Worm (Caenorhabditis elegans) whole organism, late embryonic: Measurements from ENCODE around the gene R13D7.2.

Experiments
- C38D4.7 ChIP-seq: fragments of 200-800 bp; sonication (Bioruptor generic); optimal IDR thresholded peaks from 2 replicates; lab custom pipeline; 2018; ENCODE audit warnings: mild to moderate bottlenecking, missing genetic modification characterization, moderate library complexity, missing compliant biosample characterization
- K02D7.2 ChIP-seq: sonication (generic microtip); optimal IDR thresholded peaks from 2 replicates; lab custom pipeline; 2017; ENCODE audit warnings: mild to moderate bottlenecking, missing genetic modification characterization, missing compliant biosample characterization
- K09A11.1 ChIP-seq: sonication (generic microtip); optimal IDR thresholded peaks from 2 replicates; lab custom pipeline; 2017; ENCODE audit warnings: antibody characterized with exemption, mild to moderate bottlenecking, missing genetic modification characterization, missing compliant biosample characterization; ENCODE audit not compliant: insufficient read depth
- T23F11.4 ChIP-seq: fragments of 200-800 bp; sonication (Bioruptor generic); optimal IDR thresholded peaks from 2 replicates; lab custom pipeline; 2018; ENCODE audit warnings: mild to moderate bottlenecking, missing genetic modification characterization, missing compliant biosample characterization
- ceh-18 ChIP-seq: sonication (generic microtip); optimal IDR thresholded peaks from 2 replicates; lab custom pipeline; 2016; ENCODE audit warnings: missing genetic modification characterization, missing compliant biosample characterization
- ceh-19 ChIP-seq: fragments of 200-800 bp; sonication (Bioruptor generic); optimal IDR thresholded peaks from 2 replicates; lab custom pipeline; 2018; ENCODE audit warnings: mild to moderate bottlenecking, missing genetic modification characterization, missing compliant biosample characterization
- ceh-24 ChIP-seq: sonication (generic microtip); optimal IDR thresholded peaks from 2 replicates; lab custom pipeline; 2016; ENCODE audit warnings: mild to moderate bottlenecking, missing genetic modification characterization, missing compliant biosample characterization
- ceh-45 ChIP-seq: fragments of 200-800 bp; sonication (Bioruptor generic); IDR thresholded peaks from 2 replicates; pipeline ENCODE4 v1.3.6; 2022; ENCODE audit warnings: missing genetic modification reagents, missing genetic modification characterization, missing compliant biosample characterization
- ceh-6 ChIP-seq: fragments of 200-800 bp; sonication (Bioruptor generic); optimal IDR thresholded peaks from 2 replicates; lab custom pipeline; 2018; ENCODE audit warnings: mild to moderate bottlenecking, missing genetic modification characterization, missing compliant biosample characterization
- dve-1 ChIP-seq: sonication (generic microtip); optimal IDR thresholded peaks from 2 replicates; lab custom pipeline; 2017; ENCODE audit warnings: antibody characterized with exemption, mild to moderate bottlenecking, missing genetic modification characterization, missing compliant biosample characterization
- gmeb-2 ChIP-seq: sonication (generic microtip); optimal IDR thresholded peaks from 2 replicates; lab custom pipeline; 2016; ENCODE audit warnings: missing genetic modification characterization, inconsistent platforms, missing compliant biosample characterization
- hlh-13 ChIP-seq: fragments of 200-800 bp; sonication (Bioruptor generic); optimal IDR thresholded peaks from 2 replicates; lab custom pipeline; 2018; ENCODE audit warnings: mild to moderate bottlenecking, missing genetic modification characterization, missing compliant biosample characterization
- hlh-15 ChIP-seq: sonication (generic microtip); optimal IDR thresholded peaks from 2 replicates; lab custom pipeline; 2016; ENCODE audit warnings: missing genetic modification characterization, missing compliant biosample characterization
- hlh-30 ChIP-seq: sonication (generic microtip); optimal IDR thresholded peaks from 2 replicates; lab custom pipeline; 2017; ENCODE audit warnings: antibody characterized with exemption, missing genetic modification characterization, missing compliant biosample characterization; ENCODE audit not compliant: insufficient read depth
- madf-2 ChIP-seq: sonication (generic microtip); optimal IDR thresholded peaks from 2 replicates; lab custom pipeline; 2017; ENCODE audit warnings: missing genetic modification characterization, missing compliant biosample characterization
- mec-3 ChIP-seq: sonication (generic microtip); optimal IDR thresholded peaks from 2 replicates; lab custom pipeline; 2016; ENCODE audit warnings: borderline replicate concordance, missing genetic modification characterization, missing compliant biosample characterization
- nfya-1 ChIP-seq: sonication (generic microtip); optimal IDR thresholded peaks from 2 replicates; lab custom pipeline; 2017; ENCODE audit warnings: missing genetic modification characterization, mild to moderate bottlenecking, missing compliant biosample characterization, antibody characterized with exemption, moderate library complexity
- nhr-232 ChIP-seq: sonication (generic microtip); optimal IDR thresholded peaks from 2 replicates; lab custom pipeline; 2016; ENCODE audit warnings: missing genetic modification characterization, missing compliant biosample characterization
- odd-2 ChIP-seq: sonication (generic microtip); optimal IDR thresholded peaks from 2 replicates; lab custom pipeline; 2017; ENCODE audit warnings: antibody characterized with exemption, mild to moderate bottlenecking, missing genetic modification characterization, missing compliant biosample characterization
- pag-3 ChIP-seq: sonication (generic microtip); optimal IDR thresholded peaks from 2 replicates; lab custom pipeline; 2016; ENCODE audit warnings: missing compliant biosample characterization, missing genetic modification characterization, borderline replicate concordance
- pat-9 ChIP-seq: fragments of 200-800 bp; sonication (Bioruptor generic); optimal IDR thresholded peaks from 2 replicates; lab custom pipeline; 2018; ENCODE audit warnings: mild to moderate bottlenecking, missing genetic modification characterization, moderate library complexity, missing compliant biosample characterization
- pqm-1 ChIP-seq: sonication (generic microtip); optimal IDR thresholded peaks from 2 replicates; lab custom pipeline; 2016; ENCODE audit warnings: missing genetic modification characterization, missing compliant biosample characterization
- pros-1 ChIP-seq: fragments of 150-350 bp; optimal IDR thresholded peaks from 2 replicates; lab custom pipeline; 2014; ENCODE audit warnings: missing biosample characterization, missing genetic modification reagents, missing genetic modification characterization
- sox-2 ChIP-seq: fragments of 200-800 bp; sonication (Bioruptor generic); IDR thresholded peaks from 2 replicates; pipeline ENCODE4 v1.3.6; 2022; ENCODE audit warnings: missing genetic modification reagents, missing genetic modification characterization, missing compliant biosample characterization
- sox-4 ChIP-seq: sonication (generic microtip); optimal IDR thresholded peaks from 2 replicates; lab custom pipeline; 2017; ENCODE audit warnings: mild to moderate bottlenecking, missing genetic modification characterization, inconsistent platforms, missing compliant biosample characterization
- syd-9 ChIP-seq: sonication (generic microtip); optimal IDR thresholded peaks from 2 replicates; lab custom pipeline; 2016; ENCODE audit warnings: mild to moderate bottlenecking, missing genetic modification characterization, moderate library complexity, missing compliant biosample characterization
- tbx-2 ChIP-seq: sonication (generic microtip); optimal IDR thresholded peaks from 2 replicates; lab custom pipeline; 2016; ENCODE audit warnings: missing genetic modification characterization, missing compliant biosample characterization
- unc-3 ChIP-seq, 2 experiments: fragments of 200-800 bp in 1 of 2; sonication (Bioruptor generic) in 1 of 2; sonication (generic microtip) in 1 of 2; conservative IDR thresholded peaks in 1 of 2; optimal IDR thresholded peaks in 1 of 2; 2 replicates each; pipeline versions ENCODE4 v1.3.6 to Lab custom; 2016 to 2022; ENCODE audit warnings: missing compliant biosample characterization in 2 of 2, missing genetic modification characterization in 2 of 2, missing genetic modification reagents in 1 of 2
- unc-42 ChIP-seq: sonication (generic microtip); optimal IDR thresholded peaks from 2 replicates; lab custom pipeline; 2016; ENCODE audit warnings: missing genotype, missing genetic modification characterization, missing compliant biosample characterization
- unc-55 ChIP-seq: sonication (generic microtip); optimal IDR thresholded peaks from 2 replicates; lab custom pipeline; 2017; ENCODE audit warnings: missing biosample characterization, missing genetic modification reagents, missing genetic modification characterization
- unc-86 ChIP-seq: sonication (generic microtip); optimal IDR thresholded peaks from 2 replicates; lab custom pipeline; 2016; ENCODE audit warnings: missing genetic modification characterization, missing compliant biosample characterization
- zip-5 ChIP-seq: sonication (generic microtip); optimal IDR thresholded peaks from 2 replicates; lab custom pipeline; 2016; ENCODE audit warnings: missing genetic modification characterization, missing compliant biosample characterization
- ztf-16 ChIP-seq: sonication (generic microtip); optimal IDR thresholded peaks from 2 replicates; lab custom pipeline; 2017; ENCODE audit warnings: missing genetic modification characterization, missing compliant biosample characterization

Gene R13D7.2

DNA sequence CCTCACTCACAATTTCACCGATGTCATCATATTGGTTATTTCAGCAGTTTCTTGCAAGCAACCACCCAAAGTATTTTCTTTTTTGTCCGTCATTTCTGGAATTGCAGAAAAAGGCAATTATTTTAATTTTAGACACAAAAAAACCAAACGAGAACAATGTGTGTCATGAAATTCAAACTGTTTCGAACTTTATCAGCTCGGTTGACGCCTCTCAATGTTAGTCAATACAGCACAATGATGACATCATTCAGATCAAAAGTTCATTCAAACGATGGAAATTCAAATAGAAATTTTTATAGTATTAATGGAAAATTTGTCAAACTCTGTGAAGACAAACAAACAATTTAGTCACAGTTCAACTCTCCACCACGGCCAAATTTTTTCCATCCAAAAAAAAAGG is 17.8 kb upstream of the R13D7.2 start, which contains the start of gene fbxa-105:
TSS of gene fbxa-105 (minus strand) at position 97 of the 400 bp plus-strand sequence.
- TF ChIP-seq hlh-13 (GFP tag; lab: Kevin White, UChicago) (no peak), pqm-1 (tag; lab: Kevin White, UChicago) (no peak), zip-5 (tag; lab: Kevin White, UChicago) (no peak), odd-2 (tag; lab: Kevin White, UChicago) (no peak), pag-3 (tag; lab: Kevin White, UChicago) (no peak), C38D4.7 (GFP tag; lab: Kevin White, UChicago) (no peak), dve-1 (no peak)

DNA sequence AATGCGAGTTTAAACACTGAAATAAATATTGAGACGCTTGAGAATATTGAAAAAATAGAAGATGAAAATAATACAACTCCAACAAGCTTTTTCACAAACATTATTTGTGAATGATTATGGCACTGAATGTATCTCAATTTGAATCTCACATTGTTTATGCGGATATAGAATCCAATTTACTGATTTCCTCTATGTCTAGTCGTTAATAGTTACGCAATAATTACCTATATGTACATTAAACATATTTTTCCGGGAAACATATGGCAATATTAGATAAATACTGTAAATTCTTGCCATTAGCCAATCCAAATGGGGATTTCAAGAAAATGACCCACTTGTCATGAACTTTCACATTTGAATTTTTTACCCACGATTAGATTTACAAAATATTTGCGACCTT is 14.3 kb upstream of the R13D7.2 start, which contains the start of gene srx-9:
TSS of gene srx-9 (minus strand) at position 101 of the 400 bp plus-strand sequence.
- TF ChIP-seq dve-1 (no peak), ztf-16 (tag; lab: Kevin White, UChicago) (no peak), pros-1 (tag; lab: Kevin White, UChicago) (no peak), unc-42 (tag; lab: Kevin White, UChicago) (no peak), sox-2 (GFP tag; lab: Robert Waterston, UW) (no peak), unc-55 (GFP tag; lab: Kevin White, UChicago) (no peak), ceh-6 (GFP tag; lab: Kevin White, UChicago) (no peak), K02D7.2 (tag; lab: Kevin White, UChicago) (no peak), nfya-1 (no peak), nhr-232 (tag; lab: Kevin White, UChicago) (no peak), zip-5 (tag; lab: Kevin White, UChicago) (no peak), ceh-24 (tag; lab: Kevin White, UChicago) (no peak), hlh-30 (tag; lab: Kevin White, UChicago) (no peak), tbx-2 (no peak), syd-9 (no peak), hlh-15 (tag; lab: Kevin White, UChicago) (no peak), ceh-18 (no peak)

DNA sequence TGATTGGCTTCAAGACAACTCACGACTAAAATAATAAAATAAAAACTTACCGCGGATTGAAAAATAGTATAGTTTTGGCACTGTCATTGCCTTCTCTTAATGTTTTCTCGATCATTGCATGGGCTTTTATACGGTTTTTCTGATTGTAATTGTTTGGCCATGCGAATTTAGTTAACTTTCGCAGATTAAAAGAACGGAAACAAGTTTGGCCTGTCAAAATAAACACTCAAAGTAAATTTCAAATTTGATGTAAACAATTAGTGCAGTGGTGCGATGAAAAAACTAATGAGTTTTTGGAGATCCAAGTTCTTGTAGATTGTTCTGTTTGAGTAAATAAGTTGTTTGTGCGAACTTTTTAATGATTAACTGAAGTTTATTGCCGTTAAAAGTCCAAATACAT is 10.5 kb upstream of the R13D7.2 start, which contains the start of gene gst-41:
TSS of gene gst-41 (minus strand) at position 101 of the 400 bp plus-strand sequence.
- TF ChIP-seq ceh-45 (GFP tag; lab: Robert Waterston, UW) (no peak), ceh-19 (GFP tag; lab: Kevin White, UChicago) (no peak), T23F11.4 (GFP tag; lab: Kevin White, UChicago) (no peak), unc-42 (tag; lab: Kevin White, UChicago) (no peak), nfya-1 (no peak), K02D7.2 (tag; lab: Kevin White, UChicago) (no peak), mec-3 (tag; lab: Kevin White, UChicago) (no peak), unc-86 (tag; lab: Kevin White, UChicago) (no peak), K09A11.1 (tag; lab: Kevin White, UChicago) (no peak)

DNA sequence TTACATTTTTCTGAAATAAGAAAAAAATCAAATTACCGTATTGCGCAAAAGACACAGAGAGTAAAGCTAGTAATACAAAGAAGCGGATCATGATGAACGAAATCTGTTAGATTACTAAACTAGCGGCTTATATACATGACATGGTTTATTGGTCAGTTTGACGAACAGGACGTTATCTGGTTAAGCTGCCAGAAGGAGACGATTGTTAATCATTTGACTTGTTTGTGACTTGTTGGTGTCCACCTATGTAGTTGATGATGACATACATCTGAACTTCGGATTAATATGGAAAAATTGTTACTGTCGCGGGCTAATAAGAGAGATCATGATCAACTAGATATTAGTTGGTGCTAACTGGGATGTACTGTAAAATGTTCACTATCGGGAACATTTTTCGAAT is 9.6 kb upstream of the R13D7.2 start, which contains the start of gene cnc-9:
TSS of gene cnc-9 (minus strand) at position 101 of the 400 bp plus-strand sequence.
- TF ChIP-seq unc-3 (GFP tag; conservative IDR thresholded peaks at IDR 0.05; lab: Robert Waterston, UW) (no peak), unc-3 (tag; optimal IDR thresholded peaks at IDR 0.05; lab: Kevin White, UChicago) (no peak), sox-4 (tag; lab: Kevin White, UChicago) (no peak), ceh-45 (GFP tag; lab: Robert Waterston, UW) (no peak), ceh-6 (GFP tag; lab: Kevin White, UChicago) (no peak), pat-9 (no peak), zip-5 (tag; lab: Kevin White, UChicago) (no peak), madf-2 (tag; lab: Kevin White, UChicago) (no peak), ceh-24 (tag; lab: Kevin White, UChicago) (no peak), gmeb-2 (tag; lab: Kevin White, UChicago) (no peak)
